Fruit fly (Drosophila melanogaster): Measurements from ENCODE around the gene CG43093.

DNA sequence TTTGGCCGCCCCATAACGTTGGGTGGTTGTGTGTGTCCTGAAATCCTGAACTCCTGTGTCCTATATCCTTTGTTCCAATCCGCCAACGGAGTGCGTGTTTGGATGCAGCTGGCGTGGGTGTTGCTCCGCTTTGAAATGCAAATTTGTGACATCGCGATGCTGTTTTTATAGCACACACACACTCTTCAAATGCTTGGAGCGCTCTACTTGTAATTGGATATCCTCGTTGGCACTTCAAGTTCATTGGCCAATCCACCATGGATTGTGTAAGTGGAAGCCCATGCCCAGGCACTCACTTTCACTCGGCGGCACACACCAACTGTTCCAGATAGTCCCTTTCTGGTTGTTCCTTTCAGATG, 46.0 kb upstream of the CG43093 start, which contains the start of gene CG13840:
- TF ChIP-seq CG8478 (optimal IDR thresholded peaks at IDR 0.05) (no peak), CTCF (optimal IDR thresholded peaks at IDR 0.05) (no peak)

Data from S2 (cell line).